Fruit fly (Drosophila melanogaster) whole organism, adult: Measurements from ENCODE around the gene sordd1.
A peak's percentile ranks its signal among the peaks of the same experiment; 100 is the strongest.

ENCODE experiments used
- CG14711 ChIP-seq: fragments of 200-800 bp; sonication (Bioruptor generic); optimal IDR thresholded peaks from 2 replicates; lab custom pipeline; 2018; ENCODE audit warnings: missing biosample characterization, mild to moderate bottlenecking, missing genetic modification characterization, moderate library complexity
- CG5204 ChIP-seq: fragments of 200-800 bp; sonication (Bioruptor generic); optimal IDR thresholded peaks from 2 replicates; lab custom pipeline; 2016; ENCODE audit warnings: missing biosample characterization, missing genetic modification characterization
- CG7045 ChIP-seq: fragments of 200-800 bp; sonication (Bioruptor generic); optimal IDR thresholded peaks from 2 replicates; lab custom pipeline; 2017; ENCODE audit warnings: missing biosample characterization, mild to moderate bottlenecking, missing genetic modification characterization
- CG7101 ChIP-seq: fragments of 200-800 bp; sonication (Bioruptor generic); optimal IDR thresholded peaks from 2 replicates; lab custom pipeline; 2018; ENCODE audit warnings: missing biosample characterization, mild to moderate bottlenecking, missing genetic modification characterization, moderate library complexity
- Mnt ChIP-seq: fragments of 200-800 bp; sonication (Bioruptor generic); optimal IDR thresholded peaks from 2 replicates; lab custom pipeline; 2016; ENCODE audit warnings: missing biosample characterization, mild to moderate bottlenecking, missing genetic modification characterization
- bab1 ChIP-seq: fragments of 200-800 bp; sonication (Bioruptor generic); optimal IDR thresholded peaks from 3 replicates; lab custom pipeline; 2019; ENCODE audit warnings: missing biosample characterization, mild to moderate bottlenecking, missing genetic modification characterization, moderate library complexity

DNA sequence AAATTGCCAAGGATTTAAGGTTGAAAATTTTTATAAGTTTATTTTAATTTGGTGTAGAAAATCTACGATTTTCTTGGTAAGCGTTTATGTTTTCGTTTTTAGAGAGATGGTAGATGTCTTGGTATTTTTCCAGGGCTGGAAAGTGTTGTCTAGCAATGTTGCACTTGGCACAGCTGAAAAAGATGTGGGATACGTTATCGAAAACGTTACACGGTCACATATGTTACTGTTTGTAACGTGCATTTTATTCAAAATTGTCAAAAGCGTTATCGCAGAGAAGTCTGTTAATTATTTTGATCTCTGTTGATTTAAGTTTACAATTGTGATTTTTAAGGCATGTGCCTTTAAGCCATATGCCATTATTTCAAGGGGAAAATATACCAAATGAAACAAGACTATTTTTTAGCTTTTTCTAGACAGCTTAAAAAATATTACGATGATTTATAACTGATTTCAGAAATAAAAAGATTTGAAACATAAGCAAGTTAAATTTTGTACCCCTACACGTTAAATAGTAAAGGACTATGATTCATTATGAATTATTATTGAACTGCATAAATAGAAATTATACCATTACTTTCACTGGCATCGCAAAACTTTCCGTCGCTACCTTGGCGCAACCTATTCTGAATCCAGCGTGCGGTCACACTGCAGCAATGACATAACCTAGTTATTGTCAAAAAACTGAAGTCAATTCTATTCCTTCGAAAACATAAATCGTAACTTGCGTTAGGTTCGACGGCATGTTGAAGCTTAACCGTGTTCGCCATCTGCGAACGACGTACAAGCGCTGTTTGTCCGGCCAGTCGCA is 10.2 kb downstream of the sordd1 start, which contains the start of the genes Paf-AHalpha and mRpS30:
- TF ChIP-seq CG14711 (tag; lab: Kevin White, UChicago): no peak
- no peak for TF ChIP-seq CG7101 (tag; lab: Kevin White, UChicago)
- TF ChIP-seq bab1 (GFP tag; lab: Kevin White, UChicago): peak; percentile 45
- TF ChIP-seq Mnt (GFP tag; lab: Kevin White, UChicago): no peak
- no peak for TF ChIP-seq CG7045 (GFP tag; lab: Kevin White, UChicago)
- TF ChIP-seq CG5204 (GFP tag; lab: Kevin White, UChicago): no peak
